Worm (Caenorhabditis elegans) whole organism, young adult: Measurements from ENCODE around the gene F26A1.1.

Experiments used
- D2030.7 ChIP-seq: fragments of 200-800 bp; sonication (Bioruptor generic); IDR thresholded peaks from 2 replicates; pipeline ENCODE4 v1.3.6; 2022; ENCODE audit warnings: missing genetic modification reagents, missing genetic modification characterization, missing compliant biosample characterization
- F22D6.2 ChIP-seq: sonication (generic microtip); optimal IDR thresholded peaks from 2 replicates; lab custom pipeline; 2016; ENCODE audit warnings: mild to moderate bottlenecking, missing genetic modification characterization, missing compliant biosample characterization
- F49E8.2 ChIP-seq: sonication (generic microtip); optimal IDR thresholded peaks from 3 replicates; lab custom pipeline; 2017; ENCODE audit warnings: missing genetic modification characterization, mild to moderate bottlenecking, missing compliant biosample characterization, antibody characterized with exemption, moderate library complexity; ENCODE audit not compliant: insufficient read depth
- F52B5.7 ChIP-seq: sonication (generic microtip); optimal IDR thresholded peaks from 2 replicates; lab custom pipeline; 2016; ENCODE audit warnings: mild to moderate bottlenecking, missing genetic modification characterization, missing compliant biosample characterization
- F57A8.1 ChIP-seq: fragments of 200-800 bp; sonication (Bioruptor generic); optimal IDR thresholded peaks from 2 replicates; lab custom pipeline; 2018; ENCODE audit warnings: mild to moderate bottlenecking, missing genetic modification characterization, moderate library complexity, missing compliant biosample characterization
- Y53F4B.3 ChIP-seq: fragments of 200-800 bp; sonication (Bioruptor generic); IDR thresholded peaks from 2 replicates; pipeline ENCODE4 v1.3.6; 2022; ENCODE audit warnings: missing genetic modification reagents, missing genetic modification characterization, missing compliant biosample characterization
- Y67H2A.10 ChIP-seq: fragments of 200-800 bp; sonication (Bioruptor generic); conservative IDR thresholded peaks from 2 replicates; pipeline ENCODE4 v1.3.6; 2022; ENCODE audit warnings: missing genetic modification reagents, missing genetic modification characterization, missing compliant biosample characterization
- Y79H2A.3 ChIP-seq: fragments of 200-800 bp; sonication (Bioruptor generic); conservative IDR thresholded peaks from 2 replicates; pipeline ENCODE4 v1.3.6; 2022; ENCODE audit warnings: missing genetic modification reagents, missing genetic modification characterization, missing compliant biosample characterization
- aptf-3 ChIP-seq: fragments of 200-800 bp; sonication (Bioruptor generic); IDR thresholded peaks from 2 replicates; pipeline ENCODE4 v1.3.6; 2022; ENCODE audit warnings: missing genetic modification characterization, missing compliant biosample characterization
- attf-5 ChIP-seq: fragments of 200-800 bp; sonication (Bioruptor generic); optimal IDR thresholded peaks from 2 replicates; lab custom pipeline; 2018; ENCODE audit warnings: mild to moderate bottlenecking, missing genetic modification characterization, missing compliant biosample characterization
- bed-2 ChIP-seq: fragments of 200-800 bp; sonication (Bioruptor generic); IDR thresholded peaks from 2 replicates; pipeline ENCODE4 v1.3.6; 2022; ENCODE audit warnings: missing genetic modification reagents, missing genetic modification characterization, missing compliant biosample characterization
- cebp-1 ChIP-seq, 2 experiments: fragments of 200-800 bp in 1 of 2; sonication (Bioruptor generic) in 1 of 2; sonication (generic microtip) in 1 of 2; IDR thresholded peaks in 1 of 2; optimal IDR thresholded peaks in 1 of 2; 2 replicates each; pipeline versions ENCODE4 v1.3.6 to Lab custom; 2017 to 2022; ENCODE audit warnings: missing compliant biosample characterization in 2 of 2, missing genetic modification characterization in 2 of 2, mild to moderate bottlenecking in 1 of 2, missing genetic modification reagents in 1 of 2, moderate library complexity in 1 of 2
- ceh-40 ChIP-seq: fragments of 200-800 bp; sonication (Bioruptor generic); IDR thresholded peaks from 2 replicates; pipeline ENCODE4 v1.3.6; 2022; ENCODE audit warnings: missing genetic modification characterization, missing compliant biosample characterization
- ekl-4 ChIP-seq: fragments of 200-800 bp; sonication (Bioruptor generic); IDR thresholded peaks from 2 replicates; pipeline ENCODE4 v1.3.6; 2022; ENCODE audit warnings: missing genetic modification reagents, missing genetic modification characterization, missing compliant biosample characterization
- ets-4 ChIP-seq: fragments of 200-800 bp; sonication (Bioruptor generic); optimal IDR thresholded peaks from 2 replicates; lab custom pipeline; 2018; ENCODE audit warnings: mild to moderate bottlenecking, missing genetic modification characterization, missing compliant biosample characterization
- hlh-12 ChIP-seq: sonication (generic microtip); optimal IDR thresholded peaks from 2 replicates; lab custom pipeline; 2016; ENCODE audit warnings: missing genetic modification characterization, missing compliant biosample characterization
- hmg-1.2 ChIP-seq: fragments of 200-800 bp; sonication (Bioruptor generic); IDR thresholded peaks from 2 replicates; pipeline ENCODE4 v1.3.6; 2022; ENCODE audit warnings: missing genetic modification reagents, missing genetic modification characterization, missing compliant biosample characterization
- hsf-1 ChIP-seq: fragments of 200-800 bp; sonication (Bioruptor generic); IDR thresholded peaks from 2 replicates; pipeline ENCODE4 v1.3.6; 2022; ENCODE audit warnings: missing genetic modification reagents, missing genetic modification characterization, missing compliant biosample characterization
- let-526 ChIP-seq: fragments of 200-800 bp; sonication (Bioruptor generic); IDR thresholded peaks from 2 replicates; pipeline ENCODE4 v1.3.6; 2022; ENCODE audit warnings: missing genetic modification reagents, missing genetic modification characterization, missing compliant biosample characterization
- let-607 ChIP-seq, 2 experiments: fragments of 200-800 bp in 1 of 2; sonication (Bioruptor generic) in 1 of 2; sonication (generic microtip) in 1 of 2; optimal IDR thresholded peaks; 2 replicates each; lab custom pipeline; 2016 to 2018; ENCODE audit warnings: mild to moderate bottlenecking in 2 of 2, missing compliant biosample characterization in 2 of 2, missing genetic modification characterization in 2 of 2, moderate library complexity in 2 of 2, missing genotype in 1 of 2
- lin-35 ChIP-seq, 3 experiments: fragments of 150-350 bp in 2 of 3; sonication (generic microtip) in 1 of 3; optimal IDR thresholded peaks; 2 replicates each; lab custom pipeline; 2014 to 2018; ENCODE audit warnings: missing biosample characterization in 3 of 3, missing genetic modification characterization in 3 of 3, missing genetic modification reagents in 3 of 3
- lin-40 ChIP-seq: sonication (generic microtip); optimal IDR thresholded peaks from 2 replicates; lab custom pipeline; 2016; ENCODE audit warnings: missing genetic modification characterization, mild to moderate bottlenecking, missing compliant biosample characterization, missing genotype, missing genetic modification reagents
- lir-1 ChIP-seq: fragments of 200-800 bp; sonication (Bioruptor generic); conservative IDR thresholded peaks from 2 replicates; pipeline ENCODE4 v1.3.6; 2022; ENCODE audit warnings: missing genetic modification reagents, missing genetic modification characterization, missing compliant biosample characterization
- madf-6 ChIP-seq: fragments of 200-800 bp; sonication (Bioruptor generic); IDR thresholded peaks from 2 replicates; pipeline ENCODE4 v1.3.6; 2022; ENCODE audit warnings: missing genetic modification reagents, missing genetic modification characterization, missing compliant biosample characterization
- mxl-1 ChIP-seq: sonication (generic microtip); optimal IDR thresholded peaks from 2 replicates; lab custom pipeline; 2016; ENCODE audit warnings: missing genetic modification characterization, missing compliant biosample characterization
- nfya-1 ChIP-seq: sonication (generic microtip); optimal IDR thresholded peaks from 2 replicates; lab custom pipeline; 2017; ENCODE audit warnings: antibody characterized with exemption, missing compliant biosample characterization, missing genetic modification characterization, borderline replicate concordance; ENCODE audit not compliant: insufficient read depth
- nfya-2 ChIP-seq: fragments of 200-800 bp; sonication (Bioruptor generic); IDR thresholded peaks from 2 replicates; pipeline ENCODE4 v1.3.6; 2022; ENCODE audit warnings: missing genetic modification reagents, missing genetic modification characterization, missing compliant biosample characterization
- nhr-179 ChIP-seq: sonication (generic microtip); optimal IDR thresholded peaks from 2 replicates; lab custom pipeline; 2016; ENCODE audit warnings: mild to moderate bottlenecking, missing genetic modification characterization, missing compliant biosample characterization
- nhr-27 ChIP-seq: fragments of 200-800 bp; sonication (Bioruptor generic); optimal IDR thresholded peaks from 2 replicates; lab custom pipeline; 2018; ENCODE audit warnings: mild to moderate bottlenecking, missing genetic modification characterization, moderate library complexity, missing compliant biosample characterization
- pbrm-1 ChIP-seq: fragments of 200-800 bp; sonication (Bioruptor generic); IDR thresholded peaks from 2 replicates; pipeline ENCODE4 v1.3.6; 2022; ENCODE audit warnings: missing genetic modification reagents, missing genetic modification characterization, missing compliant biosample characterization
- pha-4 ChIP-seq: fragments of 150-350 bp; sonication (generic microtip); optimal IDR thresholded peaks from 2 replicates; lab custom pipeline; 2014; ENCODE audit warnings: missing biosample characterization, missing genetic modification reagents, missing genetic modification characterization
- snpc-3.4 ChIP-seq: sonication (generic microtip); optimal IDR thresholded peaks from 2 replicates; lab custom pipeline; 2017; ENCODE audit warnings: missing genetic modification characterization, mild to moderate bottlenecking, missing compliant biosample characterization, antibody characterized with exemption, moderate library complexity, missing genotype, missing genetic modification reagents
- tlf-1 ChIP-seq: fragments of 200-800 bp; sonication (Bioruptor generic); optimal IDR thresholded peaks from 2 replicates; lab custom pipeline; 2018; ENCODE audit warnings: mild to moderate bottlenecking, missing genetic modification characterization, missing compliant biosample characterization
- unc-130 ChIP-seq: sonication (generic microtip); optimal IDR thresholded peaks from 2 replicates; lab custom pipeline; 2016; ENCODE audit warnings: missing genetic modification reagents, missing genetic modification characterization, missing compliant biosample characterization
- ztf-28 ChIP-seq: fragments of 200-800 bp; sonication (Bioruptor generic); IDR thresholded peaks from 2 replicates; pipeline ENCODE4 v1.3.6; 2022; ENCODE audit warnings: missing genetic modification reagents, missing genetic modification characterization, missing compliant biosample characterization
- ztf-6 ChIP-seq: fragments of 200-800 bp; sonication (Bioruptor generic); IDR thresholded peaks from 2 replicates; pipeline ENCODE4 v1.3.6; 2022; ENCODE audit warnings: missing genetic modification reagents, missing genetic modification characterization, missing compliant biosample characterization

The F26A1.1 gene

DNA sequence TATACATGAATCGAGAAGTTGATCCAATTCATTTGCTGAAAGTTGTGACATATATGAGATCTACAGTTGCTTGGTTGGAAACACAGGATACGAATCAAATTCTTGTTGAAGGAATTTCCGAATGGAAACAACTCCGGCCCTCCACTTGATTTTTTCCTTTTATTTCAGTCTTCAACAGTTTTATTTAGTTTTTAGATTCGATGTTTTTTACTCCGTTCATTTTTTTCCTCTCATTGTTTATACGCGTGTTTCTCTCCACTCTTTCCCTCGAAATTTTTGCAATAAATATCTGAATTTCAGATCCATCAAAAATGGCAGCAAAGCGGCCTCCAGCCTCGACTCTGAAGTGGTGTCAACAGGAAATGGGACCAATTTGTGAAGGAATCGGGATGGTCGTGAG is 12.8 kb downstream of the F26A1.1 start, which contains the start of gene coq-8:
Gene coq-8 (plus strand): TSS at position 301 of the 400 bp plus-strand sequence.
- no peak for TF ChIP-seq aptf-3
- TF ChIP-seq Y53F4B.3 (GFP tag; lab: Robert Waterston, UW): no peak
- TF ChIP-seq Y79H2A.3 (GFP tag; lab: Robert Waterston, UW): no peak

DNA sequence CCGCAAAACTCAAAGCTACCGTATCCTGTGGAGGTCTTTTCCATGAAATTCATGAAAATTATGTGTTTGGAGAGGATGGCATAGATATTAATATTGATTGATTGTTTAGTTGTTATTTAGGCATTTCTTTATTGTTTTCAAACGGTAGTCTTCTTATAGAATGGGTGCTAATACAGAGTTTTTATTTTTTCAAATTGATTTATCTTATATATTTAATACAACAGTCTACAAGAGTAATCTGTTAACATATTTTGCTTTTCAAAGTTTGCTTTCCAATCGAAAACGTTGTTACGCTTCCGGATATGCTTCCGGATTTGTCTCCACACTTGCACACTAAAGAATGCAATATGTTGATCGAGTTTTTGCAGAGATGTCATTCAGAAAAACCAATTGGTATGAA is 16.5 kb downstream of the F26A1.1 start, which contains the start of gene C35D10.17:
Gene C35D10.17 (plus strand): TSS at position 301 of the 400 bp plus-strand sequence.
- TF ChIP-seq lin-40 (tag; lab: Kevin White, UChicago) (no peak), aptf-3 (no peak), lin-35 (GFP tag; optimal IDR thresholded peaks at IDR 0.05; lab: Kevin White, UChicago) (no peak), snpc-3.4 (tag; lab: Kevin White, UChicago) (no peak), mxl-1 (tag; lab: Kevin White, UChicago) (no peak), F22D6.2 (tag; lab: Kevin White, UChicago) (no peak), ekl-4 (GFP tag; lab: Robert Waterston, UW) (no peak), ztf-28 (GFP tag; lab: Robert Waterston, UW) (no peak), nfya-2 (no peak)

DNA sequence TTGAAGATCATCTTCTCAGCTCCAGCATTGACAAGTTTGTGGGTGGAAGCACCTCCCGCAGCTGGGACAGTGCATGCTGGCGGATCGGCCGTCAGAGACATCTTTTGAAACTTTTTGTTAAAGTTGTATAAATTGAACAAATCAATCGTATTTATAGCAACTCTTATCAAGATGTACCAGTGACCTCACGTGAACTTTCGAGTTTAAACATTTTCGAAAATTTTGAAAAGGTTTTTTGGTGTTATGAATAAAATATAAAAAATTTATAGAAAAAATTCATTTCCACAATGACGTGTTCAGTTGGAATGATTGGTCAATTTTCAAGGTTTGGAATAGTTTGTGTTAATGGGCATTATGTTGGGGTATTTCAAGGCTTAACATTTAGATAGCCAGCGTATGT is 18.3 kb downstream of the F26A1.1 start, which contains the start of the genes msd-4 and C35D10.3:
Gene msd-4 (minus strand): TSS at position 101 of the 400 bp plus-strand sequence.
Gene C35D10.3 (plus strand): TSS at position 279 of the 400 bp plus-strand sequence.
- TF ChIP-seq unc-130 (GFP tag; lab: Kevin White, UChicago) (no peak), ceh-40 (GFP tag; lab: Robert Waterston, UW) (no peak), nhr-179 (tag; lab: Kevin White, UChicago) (no peak), D2030.7 (GFP tag; lab: Robert Waterston, UW) (no peak), ztf-6 (no peak), hlh-12 (tag; lab: Kevin White, UChicago) (no peak), ets-4 (GFP tag; lab: Kevin White, UChicago) (no peak), F52B5.7 (no peak), cebp-1 (GFP tag; IDR thresholded peaks at IDR 0.05; lab: Robert Waterston, UW) (no peak), cebp-1 (tag; optimal IDR thresholded peaks at IDR 0.05; lab: Kevin White, UChicago) (no peak), hsf-1 (no peak), bed-2 (GFP tag; lab: Robert Waterston, UW) (no peak), hmg-1.2 (GFP tag; lab: Robert Waterston, UW) (no peak), madf-6 (no peak), Y79H2A.3 (GFP tag; lab: Robert Waterston, UW) (no peak), let-526 (no peak), nhr-27 (tag; lab: Kevin White, UChicago) (no peak), let-607 (tag; optimal IDR thresholded peaks at IDR 0.05; lab: Kevin White, UChicago) (no peak), pbrm-1 (GFP tag; lab: Robert Waterston, UW) (no peak)

ce11 chrIII:4870478-4870877 is 20.2 kb downstream of the F26A1.1 start, which contains the start of gene gipc-1:
Gene gipc-1, plus strand, starts transcription at chrIII:4870778.
- TF ChIP-seq lir-1 (GFP tag; lab: Robert Waterston, UW) (no peak), pha-4 (tag; lab: Kevin White, UChicago) (no peak), F49E8.2 (tag; lab: Kevin White, UChicago) (no peak), let-526 (no peak), F57A8.1 (GFP tag; lab: Kevin White, UChicago) (no peak), nfya-1 (tag; lab: Kevin White, UChicago) (no peak), Y67H2A.10 (GFP tag; lab: Robert Waterston, UW) (no peak), tlf-1 (GFP tag; lab: Kevin White, UChicago) (no peak), nhr-27 (tag; lab: Kevin White, UChicago) (no peak), pbrm-1 (GFP tag; lab: Robert Waterston, UW) (no peak), attf-5 (no peak)
- TF ChIP-seq, all 124 proteins: peak for 0
